Fruit fly (Drosophila melanogaster) S2 (cell line): ENCODE measurements around the gene hook.

Source experiments
- CG8478 ChIP-seq: fragments of >200 bp; optimal IDR thresholded peaks from 2 replicates; lab custom pipeline; 2018
- CTCF ChIP-seq, 2 experiments: fragments of >200 bp; optimal IDR thresholded peaks; 2 replicates each; lab custom pipeline; 2018

hook gene

dm6 chr2L:18980982-18981381, 52.3 kb downstream of the hook start:
- TF ChIP-seq CTCF (optimal IDR thresholded peaks at IDR 0.05; lab: Kevin White, UChicago) (no peak), CG8478 (lab: Kevin White, UChicago) (no peak)
